Worm (Caenorhabditis elegans) whole organism, L3 larva: Measurements from ENCODE around the gene C09E7.11.

ENCODE experiments used
- elt-3 ChIP-seq, 3 experiments: fragments of 150-350 bp in 1 of 3; sonication (generic microtip) in 2 of 3; optimal IDR thresholded peaks; 2 replicates in 2 of 3; 4 replicates in 1 of 3; lab custom pipeline; 2014 to 2017; ENCODE audit warnings: missing biosample characterization in 3 of 3, missing genetic modification characterization in 3 of 3
- fkh-10 ChIP-seq: sonication (generic microtip); optimal IDR thresholded peaks from 2 replicates; lab custom pipeline; 2017; ENCODE audit warnings: missing biosample characterization, missing genetic modification reagents, missing genetic modification characterization
- lin-39 ChIP-seq: fragments of 150-350 bp; optimal IDR thresholded peaks from 2 replicates; lab custom pipeline; 2018; ENCODE audit warnings: missing biosample characterization, missing genetic modification reagents, missing genetic modification characterization
- nhr-237 ChIP-seq: fragments of 150-350 bp; optimal IDR thresholded peaks from 2 replicates; lab custom pipeline; 2014; ENCODE audit warnings: missing biosample characterization, missing genetic modification characterization

DNA sequence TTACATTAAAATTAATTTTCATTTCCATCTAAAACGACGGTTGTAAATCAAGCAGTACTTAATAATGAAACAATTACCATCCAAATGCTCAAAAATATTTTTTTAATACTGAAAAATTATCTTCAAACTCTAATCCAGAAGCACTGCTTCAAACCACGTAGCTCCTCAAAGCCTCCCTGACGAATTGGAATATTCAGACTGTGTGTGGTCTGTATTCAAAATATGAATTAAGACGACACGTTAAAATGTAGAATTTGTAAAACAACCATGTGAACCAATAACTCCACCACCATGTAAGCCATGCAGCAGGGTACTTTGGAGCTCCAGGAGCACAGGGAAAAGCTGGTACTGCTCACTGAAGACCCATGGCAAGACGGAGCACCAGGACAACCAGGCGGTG is 48.2 kb downstream of the C09E7.11 start, which contains the start of gene F27B3.8:
- TF ChIP-seq fkh-10 (GFP tag; lab: Kevin White, UChicago) (no peak), elt-3 (tag; optimal IDR thresholded peaks at IDR 0.05; lab: Kevin White, UChicago) (no peak), nhr-237 (tag; lab: Kevin White, UChicago) (no peak), lin-39 (tag; lab: Kevin White, UChicago) (no peak)
